Fruit fly (Drosophila melanogaster): ENCODE data around the gene Cph.

Gene Cph

dm6 chrX:7097859-7098303 is 39.6 kb upstream of the Cph start, which contains the start of gene Sxl (continued):
- TF ChIP-seq CG4360 (GFP tag; IDR thresholded peaks at IDR 0.05) (peak; percentile 76), CG2202 (tag; optimal IDR thresholded peaks at IDR 0.05) (peak; percentile 29), sug (tag; optimal IDR thresholded peaks at IDR 0.05) (peak; percentile 23), zfh2 (GFP tag; optimal IDR thresholded peaks at IDR 0.05) (no peak), Ets97D (GFP tag; optimal IDR thresholded peaks at IDR 0.05) (peak; percentile 87), abd-A (tag; optimal IDR thresholded peaks at IDR 0.05) (peak; percentile 57), wor (GFP tag; IDR thresholded peaks at IDR 0.05) (no peak), CG3163 (GFP tag; optimal IDR thresholded peaks at IDR 0.05) (peak; percentile 21), Gsc (GFP tag; IDR thresholded peaks at IDR 0.05) (no peak), D19B (GFP tag; optimal IDR thresholded peaks at IDR 0.05) (no peak), Lpt (GFP tag; optimal IDR thresholded peaks at IDR 0.05) (no peak), Stat92E (GFP tag; optimal IDR thresholded peaks at IDR 0.05) (peak in 1 of 3 experiments; percentile 44), wdn (GFP tag; IDR thresholded peaks at IDR 0.05) (no peak), HmgZ (tag; optimal IDR thresholded peaks at IDR 0.05) (peak; percentile 69), CG33557 (GFP tag; optimal IDR thresholded peaks at IDR 0.05) (no peak), CG8765 (GFP tag; IDR thresholded peaks at IDR 0.05) (no peak), CG1647 (GFP tag; optimal IDR thresholded peaks at IDR 0.05) (no peak), CG4617 (GFP tag; optimal IDR thresholded peaks at IDR 0.05; ENCODE audit: borderline replicate concordance) (peak; percentile 55), CG17186 (GFP tag; optimal IDR thresholded peaks at IDR 0.05) (peak; percentile 49), lmd (GFP tag; IDR thresholded peaks at IDR 0.05) (no peak), CG17829 (tag; optimal IDR thresholded peaks at IDR 0.05) (peak; percentile 69), CG8281 (tag; optimal IDR thresholded peaks at IDR 0.05) (no peak), fd64A (GFP tag; optimal IDR thresholded peaks at IDR 0.05) (peak; percentile 40), H15 (GFP tag; IDR thresholded peaks at IDR 0.05) (no peak), Atf3 (GFP tag; optimal IDR thresholded peaks at IDR 0.05) (no peak), CG7271 (tag; optimal IDR thresholded peaks at IDR 0.05) (no peak), ranshi (GFP tag; IDR thresholded peaks at IDR 0.05) (no peak), ERR (GFP tag; optimal IDR thresholded peaks at IDR 0.05) (no peak), CG1233 (GFP tag; optimal IDR thresholded peaks at IDR 0.05) (peak; percentile 1), CG3065 (GFP tag; optimal IDR thresholded peaks at IDR 0.05) (no peak), Doc2 (GFP tag; IDR thresholded peaks at IDR 0.05) (no peak), CG17328 (GFP tag; IDR thresholded peaks at IDR 0.05) (peak; percentile 27; the same call in 1 of the 2 replicates), fd102C (GFP tag; optimal IDR thresholded peaks at IDR 0.05) (peak; percentile 16), YL-1 (GFP tag; optimal IDR thresholded peaks at IDR 0.05) (peak; percentile 49), Dp (GFP tag; optimal IDR thresholded peaks at IDR 0.05) (peak; percentile 74), CG11398 (GFP tag; optimal IDR thresholded peaks at IDR 0.05) (no peak), Nf-YC (tag; optimal IDR thresholded peaks at IDR 0.05) (peak; percentile 39), CG11093 (GFP tag; IDR thresholded peaks at IDR 0.05) (no peak), E2f2 (GFP tag; IDR thresholded peaks at IDR 0.05) (peak; percentile 77), CG6683 (GFP tag; optimal IDR thresholded peaks at IDR 0.05) (no peak), Hand (GFP tag; optimal IDR thresholded peaks at IDR 0.05) (no peak), CG4854 (GFP tag; optimal IDR thresholded peaks at IDR 0.05) (no peak), yki (optimal IDR thresholded peaks at IDR 0.05) (no peak), CG10959 (GFP tag; IDR thresholded peaks at IDR 0.05) (no peak), run (tag; optimal IDR thresholded peaks at IDR 0.05) (peak; percentile 15), Bdp1 (GFP tag; optimal IDR thresholded peaks at IDR 0.05) (no peak), bcd (GFP tag; optimal IDR thresholded peaks at IDR 0.05) (peak; percentile 5), CG7357 (GFP tag; IDR thresholded peaks at IDR 0.05) (no peak), otp (GFP tag; IDR thresholded peaks at IDR 0.05) (no peak), CG3995 (GFP tag; optimal IDR thresholded peaks at IDR 0.05) (no peak), Ada2b (GFP tag; IDR thresholded peaks at IDR 0.05) (no peak), CG9797 (GFP tag; optimal IDR thresholded peaks at IDR 0.05) (peak; percentile 99)
